Worm (Caenorhabditis elegans): ENCODE results near the gene bca-2.

DNA sequence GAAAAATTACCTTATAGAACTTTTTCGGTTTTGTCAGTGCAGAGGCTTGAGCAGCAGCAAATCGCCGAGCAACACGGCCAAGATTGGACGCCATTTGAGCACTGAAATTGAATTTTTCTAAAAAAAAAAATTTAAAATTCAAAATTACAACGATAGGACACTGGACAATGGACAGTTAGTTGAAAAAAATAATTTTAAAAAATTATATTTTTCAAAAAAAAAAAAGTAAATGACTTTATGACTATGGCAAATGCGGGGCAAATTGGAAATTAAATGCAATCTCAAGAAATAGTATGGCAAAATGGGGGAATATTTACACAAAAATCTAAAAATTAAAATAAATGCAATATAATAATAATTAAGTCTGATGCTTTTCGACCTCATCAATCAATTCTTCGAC is 3.9 kb downstream of the bca-2 start, which contains the start of gene Y116A8C.27:
- TF ChIP-seq skn-1 (tag; optimal IDR thresholded peaks at IDR 0.05) = no peak
- no peak for TF ChIP-seq nhr-11 (tag; optimal IDR thresholded peaks at IDR 0.05)
- peak; percentile 32 for TF ChIP-seq ama-1 (optimal IDR thresholded peaks at IDR 0.05)
- TF ChIP-seq lin-15B (tag; optimal IDR thresholded peaks at IDR 0.05) = no peak
- TF ChIP-seq unc-62 (GFP tag; optimal IDR thresholded peaks at IDR 0.05 in 1 of 2) = no peak
- no peak for TF ChIP-seq unc-62 (tag; optimal IDR thresholded peaks at IDR 0.05)
- no peak for TF ChIP-seq mes-2 (tag; optimal IDR thresholded peaks at IDR 0.05; ENCODE audit: poor library complexity, severe bottlenecking)
- no peak for TF ChIP-seq nhr-237 (tag; optimal IDR thresholded peaks at IDR 0.05)
